Worm (Caenorhabditis elegans) whole organism, young adult: ENCODE data around the gene F16F9.4.
A peak's percentile ranks its signal among the peaks of the same experiment; 100 is the strongest.

ENCODE experiments used
- F37B4.10 ChIP-seq: fragments of 200-800 bp; sonication (Bioruptor generic); IDR thresholded peaks from 2 replicates; pipeline ENCODE4 v1.3.6; 2022; ENCODE audit warnings: missing genetic modification characterization, missing compliant biosample characterization
- F39B2.1 ChIP-seq: fragments of 200-800 bp; sonication (Bioruptor generic); IDR thresholded peaks from 2 replicates; pipeline ENCODE4 v1.3.6; 2022; ENCODE audit warnings: missing genetic modification reagents, missing genetic modification characterization, missing compliant biosample characterization
- F55B11.4 ChIP-seq: sonication (generic microtip); optimal IDR thresholded peaks from 2 replicates; lab custom pipeline; 2016; ENCODE audit warnings: missing compliant biosample characterization, missing genetic modification characterization, borderline replicate concordance; ENCODE audit not compliant: insufficient read depth
- K11D2.4 ChIP-seq: fragments of 200-800 bp; sonication (Bioruptor generic); IDR thresholded peaks from 2 replicates; pipeline ENCODE4 v1.3.6; 2022; ENCODE audit warnings: missing genetic modification reagents, missing genetic modification characterization, missing compliant biosample characterization
- Y56A3A.18 ChIP-seq: fragments of 200-800 bp; sonication (Bioruptor generic); IDR thresholded peaks from 2 replicates; pipeline ENCODE4 v1.3.6; 2022; ENCODE audit warnings: missing genetic modification reagents, missing genetic modification characterization, missing compliant biosample characterization
- Y67H2A.10 ChIP-seq: fragments of 200-800 bp; sonication (Bioruptor generic); conservative IDR thresholded peaks from 2 replicates; pipeline ENCODE4 v1.3.6; 2022; ENCODE audit warnings: missing genetic modification reagents, missing genetic modification characterization, missing compliant biosample characterization
- ama-1 ChIP-seq, 3 experiments: fragments of 150-350 bp in 1 of 3; sonication (generic microtip) in 2 of 3; optimal IDR thresholded peaks; 2 replicates each; lab custom pipeline; 2014 to 2018; ENCODE audit warnings: missing biosample characterization in 2 of 3, missing genetic modification characterization in 2 of 3, missing genetic modification reagents in 2 of 3
- atf-7 ChIP-seq: sonication (generic microtip); optimal IDR thresholded peaks from 2 replicates; lab custom pipeline; 2017; ENCODE audit warnings: mild to moderate bottlenecking, missing genetic modification characterization, missing compliant biosample characterization
- cebp-1 ChIP-seq, 2 experiments: fragments of 200-800 bp in 1 of 2; sonication (Bioruptor generic) in 1 of 2; sonication (generic microtip) in 1 of 2; IDR thresholded peaks in 1 of 2; optimal IDR thresholded peaks in 1 of 2; 2 replicates each; pipeline versions ENCODE4 v1.3.6 to Lab custom; 2017 to 2022; ENCODE audit warnings: missing compliant biosample characterization in 2 of 2, missing genetic modification characterization in 2 of 2, mild to moderate bottlenecking in 1 of 2, missing genetic modification reagents in 1 of 2, moderate library complexity in 1 of 2
- chd-7 ChIP-seq: sonication (generic microtip); optimal IDR thresholded peaks from 2 replicates; lab custom pipeline; 2016; ENCODE audit warnings: mild to moderate bottlenecking, missing genetic modification characterization, moderate library complexity, missing compliant biosample characterization
- fkh-3 ChIP-seq: sonication (generic microtip); optimal IDR thresholded peaks from 2 replicates; lab custom pipeline; 2016; ENCODE audit warnings: mild to moderate bottlenecking, missing genetic modification characterization, missing compliant biosample characterization
- hmg-1.2 ChIP-seq: fragments of 200-800 bp; sonication (Bioruptor generic); IDR thresholded peaks from 2 replicates; pipeline ENCODE4 v1.3.6; 2022; ENCODE audit warnings: missing genetic modification reagents, missing genetic modification characterization, missing compliant biosample characterization
- hsf-1 ChIP-seq: fragments of 200-800 bp; sonication (Bioruptor generic); IDR thresholded peaks from 2 replicates; pipeline ENCODE4 v1.3.6; 2022; ENCODE audit warnings: missing genetic modification reagents, missing genetic modification characterization, missing compliant biosample characterization
- let-607 ChIP-seq, 2 experiments: fragments of 200-800 bp in 1 of 2; sonication (Bioruptor generic) in 1 of 2; sonication (generic microtip) in 1 of 2; optimal IDR thresholded peaks; 2 replicates each; lab custom pipeline; 2016 to 2018; ENCODE audit warnings: mild to moderate bottlenecking in 2 of 2, missing compliant biosample characterization in 2 of 2, missing genetic modification characterization in 2 of 2, moderate library complexity in 2 of 2, missing genotype in 1 of 2
- lsl-1 ChIP-seq: fragments of 200-800 bp; sonication (Bioruptor generic); optimal IDR thresholded peaks from 2 replicates; lab custom pipeline; 2018; ENCODE audit warnings: mild to moderate bottlenecking, missing genetic modification characterization, moderate library complexity, missing compliant biosample characterization
- madf-10 ChIP-seq: sonication (generic microtip); optimal IDR thresholded peaks from 2 replicates; lab custom pipeline; 2016; ENCODE audit warnings: mild to moderate bottlenecking, missing genetic modification characterization, missing compliant biosample characterization
- mel-28 ChIP-seq: sonication (generic microtip); optimal IDR thresholded peaks from 2 replicates; lab custom pipeline; 2016; ENCODE audit warnings: borderline replicate concordance, mild to moderate bottlenecking, missing genetic modification characterization, missing compliant biosample characterization
- nfya-2 ChIP-seq: fragments of 200-800 bp; sonication (Bioruptor generic); IDR thresholded peaks from 2 replicates; pipeline ENCODE4 v1.3.6; 2022; ENCODE audit warnings: missing genetic modification reagents, missing genetic modification characterization, missing compliant biosample characterization
- nfyb-1 ChIP-seq: fragments of 200-800 bp; sonication (Bioruptor generic); IDR thresholded peaks from 2 replicates; pipeline ENCODE4 v1.3.6; 2022; ENCODE audit warnings: missing genetic modification reagents, missing genetic modification characterization, missing compliant biosample characterization
- nhr-80 ChIP-seq: sonication (generic microtip); optimal IDR thresholded peaks from 2 replicates; lab custom pipeline; 2016; ENCODE audit warnings: missing genetic modification characterization, missing compliant biosample characterization
- repo-1 ChIP-seq: sonication (generic microtip); optimal IDR thresholded peaks from 2 replicates; lab custom pipeline; 2017; ENCODE audit warnings: mild to moderate bottlenecking, missing genetic modification characterization, missing compliant biosample characterization
- snpc-1.1 ChIP-seq: sonication (generic microtip); optimal IDR thresholded peaks from 2 replicates; lab custom pipeline; 2017; ENCODE audit warnings: missing genetic modification characterization, mild to moderate bottlenecking, missing compliant biosample characterization, antibody characterized with exemption, moderate library complexity, missing genotype, missing genetic modification reagents; ENCODE audit not compliant: insufficient read depth
- snpc-4 ChIP-seq, 5 experiments: fragments of 150-350 bp in 1 of 5; sonication (generic microtip) in 4 of 5; optimal IDR thresholded peaks; 2 replicates each; lab custom pipeline; 2014 to 2018; ENCODE audit warnings: missing genetic modification characterization in 5 of 5, missing biosample characterization in 3 of 5, antibody characterized with exemption in 2 of 5, mild to moderate bottlenecking in 2 of 5, missing compliant biosample characterization in 2 of 5, missing genotype in 2 of 5, moderate library complexity in 2 of 5, missing genetic modification reagents in 1 of 5
- ztf-18 ChIP-seq: sonication (generic microtip); optimal IDR thresholded peaks from 2 replicates; lab custom pipeline; 2016; ENCODE audit warnings: missing genotype, mild to moderate bottlenecking, missing genetic modification characterization, missing compliant biosample characterization
- ztf-25 ChIP-seq: fragments of 200-800 bp; sonication (Bioruptor generic); IDR thresholded peaks from 2 replicates; pipeline ENCODE4 v1.3.6; 2022; ENCODE audit warnings: missing genetic modification reagents, missing genetic modification characterization, missing compliant biosample characterization

F16F9.4 gene

ce11 chrX:8440001-8440735 is 23.0 kb downstream of the F16F9.4 start:
- TF ChIP-seq K11D2.4: no peak
- peak; percentile 20 for TF ChIP-seq madf-10 (tag; lab: Kevin White, UChicago)
- TF ChIP-seq atf-7 (tag; lab: Kevin White, UChicago): peak; percentile 22
- peak; percentile 70 for TF ChIP-seq nhr-80 (tag; lab: Kevin White, UChicago)

- TF ChIP-seq nfya-2 (no peak), nfyb-1 (GFP tag; lab: Robert Waterston, UW) (no peak), Y56A3A.18 (GFP tag; lab: Robert Waterston, UW) (no peak), lsl-1 (GFP tag; lab: Kevin White, UChicago) (no peak), snpc-4 (GFP tag; optimal IDR thresholded peaks at IDR 0.05; lab: Kevin White, UChicago) (no peak), snpc-4 (tag; optimal IDR thresholded peaks at IDR 0.05; lab: Kevin White, UChicago) (no peak), ztf-25 (GFP tag; lab: Robert Waterston, UW) (no peak), F37B4.10 (GFP tag; lab: Robert Waterston, UW) (no peak), K11D2.4 (no peak), hmg-1.2 (GFP tag; lab: Robert Waterston, UW) (no peak)
These were observed 24.4 kb downstream of the F16F9.4 start for ce11 chrX:8438756-8439155.

DNA sequence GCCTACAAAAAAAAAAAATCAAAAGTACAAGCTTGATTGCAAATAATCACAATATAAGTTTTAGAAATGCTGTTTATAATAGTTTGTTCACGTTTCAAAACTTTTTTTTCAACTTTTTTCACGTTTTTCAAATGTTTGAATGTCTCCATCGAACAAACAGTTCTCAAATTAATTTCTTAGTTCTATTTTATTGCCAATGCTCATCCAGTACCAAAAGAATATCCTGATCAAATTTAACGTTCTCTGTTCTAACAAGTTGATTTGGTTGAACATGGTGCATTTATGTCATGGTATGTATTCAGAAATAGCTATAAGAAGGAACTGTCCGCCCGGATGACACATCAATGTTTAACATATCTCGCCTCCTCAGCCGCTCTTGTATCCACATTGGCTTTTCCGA is 30.8 kb downstream of the F16F9.4 start, which contains the start of gene kin-9:
TSS of gene kin-9 (plus strand) at position 301 of the 400 bp plus-strand sequence.
- TF ChIP-seq chd-7: no peak
- TF ChIP-seq hmg-1.2 (GFP tag; lab: Robert Waterston, UW): no peak
- TF ChIP-seq hsf-1 (GFP tag; lab: Robert Waterston, UW): no peak
- TF ChIP-seq ztf-18: no peak
- no peak for TF ChIP-seq atf-7 (tag; lab: Kevin White, UChicago)
- no peak for TF ChIP-seq F39B2.1 (GFP tag; lab: Robert Waterston, UW)
- TF ChIP-seq nhr-80 (tag; lab: Kevin White, UChicago): no peak
- TF ChIP-seq repo-1: no peak
- TF ChIP-seq mel-28 (tag; lab: Kevin White, UChicago): no peak
- no peak for TF ChIP-seq let-607 (tag; optimal IDR thresholded peaks at IDR 0.05; lab: Kevin White, UChicago)
- no peak for TF ChIP-seq F55B11.4 (tag; lab: Kevin White, UChicago)

- TF ChIP-seq Y67H2A.10 (GFP tag; lab: Robert Waterston, UW) (no peak), fkh-3 (tag; lab: Kevin White, UChicago) (no peak), snpc-4 (GFP tag; optimal IDR thresholded peaks at IDR 0.05; lab: Kevin White, UChicago) (no peak), snpc-4 (tag; optimal IDR thresholded peaks at IDR 0.05; lab: Kevin White, UChicago) (peak in 2 of 4 experiments; percentile 88 to 89), snpc-1.1 (tag; lab: Kevin White, UChicago) (peak; percentile 7)
- TF ChIP-seq, all 124 proteins: peak for 2
These were observed 33.7 kb downstream of the F16F9.4 start for ce11 chrX:8429503-8429902.

DNA sequence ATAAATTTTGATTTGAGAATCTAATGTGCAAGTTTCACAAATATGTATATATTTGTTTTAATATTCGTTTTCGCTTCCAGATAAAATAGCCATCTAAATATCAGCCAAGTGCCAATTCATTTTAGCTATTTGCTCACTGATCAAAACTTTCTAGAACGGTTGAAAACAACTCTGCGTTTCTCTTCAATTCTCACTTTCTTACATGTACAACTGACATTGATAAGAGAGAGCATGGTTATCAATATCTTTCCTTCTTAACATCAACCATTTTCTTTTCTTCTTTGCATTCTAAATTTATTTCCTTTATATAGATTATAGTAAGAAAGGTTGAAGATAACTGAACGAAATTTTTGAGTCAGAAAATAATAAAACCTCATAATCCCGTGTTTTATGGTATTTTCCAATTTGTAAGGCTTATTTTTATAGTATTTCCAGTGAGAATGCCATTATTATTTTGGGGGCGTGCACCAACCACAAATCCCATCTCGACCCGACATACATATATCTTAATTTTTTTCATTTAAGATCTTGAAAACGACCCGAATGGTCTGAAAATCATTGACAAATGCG is 34.8 kb downstream of the F16F9.4 start, which contains the start of gene F08F1.3:
TSS of gene F08F1.3 (plus strand) at position 520 of the 570 bp plus-strand sequence.
- TF ChIP-seq nhr-80 (tag; lab: Kevin White, UChicago) (peak; percentile 52), cebp-1 (GFP tag; IDR thresholded peaks at IDR 0.05; lab: Robert Waterston, UW) (no peak), cebp-1 (tag; optimal IDR thresholded peaks at IDR 0.05; lab: Kevin White, UChicago) (no peak), Y67H2A.10 (GFP tag; lab: Robert Waterston, UW) (no peak), ama-1 (optimal IDR thresholded peaks at IDR 0.05; lab: Kevin White, UChicago) (no peak), ama-1 (GFP tag; optimal IDR thresholded peaks at IDR 0.05; lab: Kevin White, UChicago) (no peak)
